Fruit fly (Drosophila melanogaster): Measurements from ENCODE around the gene stwl.

dm6 chr3L:14428958-14429357 is 19.2 kb upstream of the stwl start:
- TF ChIP-seq CG12768 (GFP tag; optimal IDR thresholded peaks at IDR 0.05) = no peak
- TF ChIP-seq toe (GFP tag; optimal IDR thresholded peaks at IDR 0.05) = no peak
- TF ChIP-seq kay (GFP tag; ENCODE audit: borderline replicate concordance) = no peak
- TF ChIP-seq CG1620 (GFP tag; optimal IDR thresholded peaks at IDR 0.05) = no peak
- no peak for TF ChIP-seq CG14711 (tag; optimal IDR thresholded peaks at IDR 0.05)
- TF ChIP-seq tj (GFP tag; optimal IDR thresholded peaks at IDR 0.05) = no peak
- TF ChIP-seq Hr96 (GFP tag; optimal IDR thresholded peaks at IDR 0.05) = no peak
- TF ChIP-seq CG33017 (tag; optimal IDR thresholded peaks at IDR 0.05) = no peak
- no peak for TF ChIP-seq Crg-1 (GFP tag; optimal IDR thresholded peaks at IDR 0.05)

All from whole organism, adult.